Worm (Caenorhabditis elegans) whole organism, young adult: ENCODE results near the gene tsn-1.

Experiments
- C17E4.6 ChIP-seq: fragments of 200-800 bp; sonication (Bioruptor generic); IDR thresholded peaks from 2 replicates; pipeline ENCODE4 v1.3.6; 2022; ENCODE audit warnings: missing genetic modification reagents, missing genetic modification characterization, missing compliant biosample characterization
- D2030.7 ChIP-seq: fragments of 200-800 bp; sonication (Bioruptor generic); IDR thresholded peaks from 2 replicates; pipeline ENCODE4 v1.3.6; 2022; ENCODE audit warnings: missing genetic modification reagents, missing genetic modification characterization, missing compliant biosample characterization
- F23B12.7 ChIP-seq: sonication (generic microtip); optimal IDR thresholded peaks from 2 replicates; lab custom pipeline; 2017; ENCODE audit warnings: missing genetic modification characterization, mild to moderate bottlenecking, missing compliant biosample characterization, antibody characterized with exemption, moderate library complexity; ENCODE audit not compliant: insufficient read depth
- F39B2.1 ChIP-seq: fragments of 200-800 bp; sonication (Bioruptor generic); IDR thresholded peaks from 2 replicates; pipeline ENCODE4 v1.3.6; 2022; ENCODE audit warnings: missing genetic modification reagents, missing genetic modification characterization, missing compliant biosample characterization
- F49E8.2 ChIP-seq: sonication (generic microtip); optimal IDR thresholded peaks from 3 replicates; lab custom pipeline; 2017; ENCODE audit warnings: missing genetic modification characterization, mild to moderate bottlenecking, missing compliant biosample characterization, antibody characterized with exemption, moderate library complexity; ENCODE audit not compliant: insufficient read depth
- F55B11.4 ChIP-seq: sonication (generic microtip); optimal IDR thresholded peaks from 2 replicates; lab custom pipeline; 2016; ENCODE audit warnings: missing compliant biosample characterization, missing genetic modification characterization, borderline replicate concordance; ENCODE audit not compliant: insufficient read depth
- F57A8.1 ChIP-seq: fragments of 200-800 bp; sonication (Bioruptor generic); optimal IDR thresholded peaks from 2 replicates; lab custom pipeline; 2018; ENCODE audit warnings: mild to moderate bottlenecking, missing genetic modification characterization, moderate library complexity, missing compliant biosample characterization
- F57C9.4 ChIP-seq: sonication (generic microtip); optimal IDR thresholded peaks from 2 replicates; lab custom pipeline; 2017; ENCODE audit warnings: mild to moderate bottlenecking, missing genetic modification characterization, missing compliant biosample characterization
- K12H6.12 ChIP-seq: fragments of 200-800 bp; sonication (Bioruptor generic); optimal IDR thresholded peaks from 2 replicates; lab custom pipeline; 2018; ENCODE audit warnings: mild to moderate bottlenecking, missing genetic modification characterization, missing compliant biosample characterization
- Y53F4B.3 ChIP-seq: fragments of 200-800 bp; sonication (Bioruptor generic); IDR thresholded peaks from 2 replicates; pipeline ENCODE4 v1.3.6; 2022; ENCODE audit warnings: missing genetic modification reagents, missing genetic modification characterization, missing compliant biosample characterization
- Y79H2A.3 ChIP-seq: fragments of 200-800 bp; sonication (Bioruptor generic); conservative IDR thresholded peaks from 2 replicates; pipeline ENCODE4 v1.3.6; 2022; ENCODE audit warnings: missing genetic modification reagents, missing genetic modification characterization, missing compliant biosample characterization
- aptf-2 ChIP-seq: fragments of 200-800 bp; sonication (Bioruptor generic); conservative IDR thresholded peaks from 2 replicates; pipeline ENCODE4 v1.3.6; 2022; ENCODE audit warnings: missing genetic modification reagents, missing genetic modification characterization, missing compliant biosample characterization
- aptf-3 ChIP-seq: fragments of 200-800 bp; sonication (Bioruptor generic); IDR thresholded peaks from 2 replicates; pipeline ENCODE4 v1.3.6; 2022; ENCODE audit warnings: missing genetic modification characterization, missing compliant biosample characterization
- atf-7 ChIP-seq: sonication (generic microtip); optimal IDR thresholded peaks from 2 replicates; lab custom pipeline; 2017; ENCODE audit warnings: mild to moderate bottlenecking, missing genetic modification characterization, missing compliant biosample characterization
- attf-3 ChIP-seq: fragments of 200-800 bp; sonication (Bioruptor generic); conservative IDR thresholded peaks from 2 replicates; pipeline ENCODE4 v1.3.6; 2022; ENCODE audit warnings: missing genetic modification reagents, missing genetic modification characterization, missing compliant biosample characterization
- attf-5 ChIP-seq: fragments of 200-800 bp; sonication (Bioruptor generic); optimal IDR thresholded peaks from 2 replicates; lab custom pipeline; 2018; ENCODE audit warnings: mild to moderate bottlenecking, missing genetic modification characterization, missing compliant biosample characterization
- attf-6 ChIP-seq: fragments of 200-800 bp; sonication (Bioruptor generic); IDR thresholded peaks from 2 replicates; pipeline ENCODE4 v1.3.6; 2022; ENCODE audit warnings: missing genetic modification reagents, missing genetic modification characterization, missing compliant biosample characterization
- bed-1 ChIP-seq: fragments of 200-800 bp; sonication (Bioruptor generic); IDR thresholded peaks from 2 replicates; pipeline ENCODE4 v1.3.6; 2022; ENCODE audit warnings: missing genetic modification reagents, missing genetic modification characterization, missing compliant biosample characterization
- ccch-3 ChIP-seq: fragments of 200-800 bp; sonication (Bioruptor generic); optimal IDR thresholded peaks from 2 replicates; lab custom pipeline; 2018; ENCODE audit warnings: mild to moderate bottlenecking, missing genetic modification characterization, missing compliant biosample characterization
- cebp-2 ChIP-seq: fragments of 200-800 bp; sonication (Bioruptor generic); IDR thresholded peaks from 2 replicates; pipeline ENCODE4 v1.3.6; 2022; ENCODE audit warnings: missing genetic modification characterization, missing compliant biosample characterization
- ceh-27 ChIP-seq: fragments of 200-800 bp; sonication (Bioruptor generic); optimal IDR thresholded peaks from 2 replicates; lab custom pipeline; 2018; ENCODE audit warnings: mild to moderate bottlenecking, missing genetic modification characterization, moderate library complexity, missing compliant biosample characterization
- chd-7 ChIP-seq: sonication (generic microtip); optimal IDR thresholded peaks from 2 replicates; lab custom pipeline; 2016; ENCODE audit warnings: mild to moderate bottlenecking, missing genetic modification characterization, moderate library complexity, missing compliant biosample characterization
- egl-18 ChIP-seq: fragments of 200-800 bp; sonication (Bioruptor generic); IDR thresholded peaks from 2 replicates; pipeline ENCODE4 v1.3.6; 2022; ENCODE audit warnings: missing genetic modification reagents, missing genetic modification characterization, missing compliant biosample characterization
- ekl-4 ChIP-seq: fragments of 200-800 bp; sonication (Bioruptor generic); IDR thresholded peaks from 2 replicates; pipeline ENCODE4 v1.3.6; 2022; ENCODE audit warnings: missing genetic modification reagents, missing genetic modification characterization, missing compliant biosample characterization
- ets-4 ChIP-seq: fragments of 200-800 bp; sonication (Bioruptor generic); optimal IDR thresholded peaks from 2 replicates; lab custom pipeline; 2018; ENCODE audit warnings: mild to moderate bottlenecking, missing genetic modification characterization, missing compliant biosample characterization
- fkh-3 ChIP-seq: sonication (generic microtip); optimal IDR thresholded peaks from 2 replicates; lab custom pipeline; 2016; ENCODE audit warnings: mild to moderate bottlenecking, missing genetic modification characterization, missing compliant biosample characterization
- hmg-1.2 ChIP-seq: fragments of 200-800 bp; sonication (Bioruptor generic); IDR thresholded peaks from 2 replicates; pipeline ENCODE4 v1.3.6; 2022; ENCODE audit warnings: missing genetic modification reagents, missing genetic modification characterization, missing compliant biosample characterization
- hrde-1 ChIP-seq: sonication (generic microtip); optimal IDR thresholded peaks from 2 replicates; lab custom pipeline; 2016; ENCODE audit warnings: missing genetic modification characterization, mild to moderate bottlenecking, missing compliant biosample characterization, moderate library complexity, missing genotype, missing genetic modification reagents, borderline replicate concordance
- let-526 ChIP-seq: fragments of 200-800 bp; sonication (Bioruptor generic); IDR thresholded peaks from 2 replicates; pipeline ENCODE4 v1.3.6; 2022; ENCODE audit warnings: missing genetic modification reagents, missing genetic modification characterization, missing compliant biosample characterization
- lsy-27 ChIP-seq: sonication (generic microtip); optimal IDR thresholded peaks from 2 replicates; lab custom pipeline; 2017; ENCODE audit warnings: missing genetic modification characterization, mild to moderate bottlenecking, missing compliant biosample characterization, antibody characterized with exemption, missing genotype, borderline replicate concordance; ENCODE audit not compliant: insufficient read depth
- madf-3 ChIP-seq: fragments of 200-800 bp; sonication (Bioruptor generic); IDR thresholded peaks from 2 replicates; pipeline ENCODE4 v1.3.6; 2022; ENCODE audit warnings: missing genetic modification reagents, missing genetic modification characterization, missing compliant biosample characterization
- mel-28 ChIP-seq: sonication (generic microtip); optimal IDR thresholded peaks from 2 replicates; lab custom pipeline; 2016; ENCODE audit warnings: borderline replicate concordance, mild to moderate bottlenecking, missing genetic modification characterization, missing compliant biosample characterization
- mxl-1 ChIP-seq: sonication (generic microtip); optimal IDR thresholded peaks from 2 replicates; lab custom pipeline; 2016; ENCODE audit warnings: missing genetic modification characterization, missing compliant biosample characterization
- nhr-80 ChIP-seq: sonication (generic microtip); optimal IDR thresholded peaks from 2 replicates; lab custom pipeline; 2016; ENCODE audit warnings: missing genetic modification characterization, missing compliant biosample characterization
- nhr-90 ChIP-seq: sonication (generic microtip); optimal IDR thresholded peaks from 2 replicates; lab custom pipeline; 2016; ENCODE audit warnings: missing genotype, mild to moderate bottlenecking, missing genetic modification characterization, missing compliant biosample characterization
- rec-8 ChIP-seq, 2 experiments: sonication (generic microtip); optimal IDR thresholded peaks; 2 replicates each; lab custom pipeline; 2016; ENCODE audit warnings: mild to moderate bottlenecking in 2 of 2, missing genetic modification characterization in 2 of 2, missing genetic modification reagents in 2 of 2, missing genotype in 2 of 2, missing biosample characterization in 1 of 2, missing compliant biosample characterization in 1 of 2, moderate library complexity in 1 of 2
- snpc-3.4 ChIP-seq: sonication (generic microtip); optimal IDR thresholded peaks from 2 replicates; lab custom pipeline; 2017; ENCODE audit warnings: missing genetic modification characterization, mild to moderate bottlenecking, missing compliant biosample characterization, antibody characterized with exemption, moderate library complexity, missing genotype, missing genetic modification reagents
- unc-130 ChIP-seq: sonication (generic microtip); optimal IDR thresholded peaks from 2 replicates; lab custom pipeline; 2016; ENCODE audit warnings: missing genetic modification reagents, missing genetic modification characterization, missing compliant biosample characterization
- zim-3 ChIP-seq: sonication (generic microtip); optimal IDR thresholded peaks from 2 replicates; lab custom pipeline; 2017; ENCODE audit warnings: mild to moderate bottlenecking, missing genetic modification characterization, moderate library complexity, missing compliant biosample characterization
- ztf-28 ChIP-seq: fragments of 200-800 bp; sonication (Bioruptor generic); IDR thresholded peaks from 2 replicates; pipeline ENCODE4 v1.3.6; 2022; ENCODE audit warnings: missing genetic modification reagents, missing genetic modification characterization, missing compliant biosample characterization

tsn-1 gene

ce11 chrII:4686941-4687340 is 19.7 kb upstream of the tsn-1 start, which contains the start of gene sre-39:
sre-39 (plus strand) TSS chrII:4687241.
- TF ChIP-seq C17E4.6 (GFP tag; lab: Robert Waterston, UW) (no peak), attf-5 (GFP tag; lab: Kevin White, UChicago) (no peak), madf-3 (GFP tag; lab: Robert Waterston, UW) (no peak), Y79H2A.3 (GFP tag; lab: Robert Waterston, UW) (no peak), ccch-3 (GFP tag; lab: Kevin White, UChicago) (no peak), F23B12.7 (tag; lab: Kevin White, UChicago) (no peak), rec-8 (tag; optimal IDR thresholded peaks at IDR 0.05; lab: Kevin White, UChicago) (no peak), aptf-3 (GFP tag; lab: Robert Waterston, UW) (no peak), cebp-2 (GFP tag; lab: Robert Waterston, UW) (no peak), attf-6 (GFP tag; lab: Robert Waterston, UW) (no peak), hrde-1 (no peak), lsy-27 (tag; lab: Kevin White, UChicago) (no peak), egl-18 (GFP tag; lab: Robert Waterston, UW) (no peak), zim-3 (tag; lab: Kevin White, UChicago) (no peak), nhr-90 (no peak), F49E8.2 (tag; lab: Kevin White, UChicago) (no peak), chd-7 (tag; lab: Kevin White, UChicago) (no peak), unc-130 (GFP tag; lab: Kevin White, UChicago) (no peak)

ce11 chrII:4689477-4689876 is 17.1 kb upstream of the tsn-1 start, which contains the start of gene F10G7.12:
F10G7.12 (plus strand) TSS chrII:4689777.
- TF ChIP-seq ekl-4 (GFP tag; lab: Robert Waterston, UW), result no peak
- TF ChIP-seq K12H6.12 (tag; lab: Kevin White, UChicago), result no peak
- TF ChIP-seq mxl-1, result no peak

ce11 chrII:4693129-4693528 is 13.5 kb upstream of the tsn-1 start, which contains the start of gene F10G7.5:
F10G7.5 (plus strand) TSS chrII:4693414.
- no peak for TF ChIP-seq ets-4 (GFP tag; lab: Kevin White, UChicago)
- TF ChIP-seq let-526 (GFP tag; lab: Robert Waterston, UW), result no peak
- TF ChIP-seq F39B2.1 (GFP tag; lab: Robert Waterston, UW), result no peak
- TF ChIP-seq Y53F4B.3 (GFP tag; lab: Robert Waterston, UW), result no peak
- TF ChIP-seq mel-28 (tag; lab: Kevin White, UChicago), result no peak
- no peak for TF ChIP-seq atf-7 (tag; lab: Kevin White, UChicago)
- no peak for TF ChIP-seq bed-1
- no peak for TF ChIP-seq unc-130 (GFP tag; lab: Kevin White, UChicago)
- peak; percentile 4 for TF ChIP-seq attf-5 (GFP tag; lab: Kevin White, UChicago)
- no peak for TF ChIP-seq egl-18 (GFP tag; lab: Robert Waterston, UW)
- no peak for TF ChIP-seq ceh-27 (GFP tag; lab: Kevin White, UChicago)
- no peak for TF ChIP-seq F57A8.1 (GFP tag; lab: Kevin White, UChicago)
- TF ChIP-seq aptf-2, result no peak
- no peak for TF ChIP-seq attf-3 (GFP tag; lab: Robert Waterston, UW)
- TF ChIP-seq D2030.7, result no peak
- no peak for TF ChIP-seq ztf-28 (GFP tag; lab: Robert Waterston, UW)
- TF ChIP-seq hmg-1.2 (GFP tag; lab: Robert Waterston, UW), result peak; percentile 93
- TF ChIP-seq nhr-80 (tag; lab: Kevin White, UChicago), result peak; percentile 1
- no peak for TF ChIP-seq F57C9.4 (tag; lab: Kevin White, UChicago)
- TF ChIP-seq fkh-3 (tag; lab: Kevin White, UChicago), result no peak
- TF ChIP-seq snpc-3.4 (tag; lab: Kevin White, UChicago), result no peak
- no peak for TF ChIP-seq lsy-27 (tag; lab: Kevin White, UChicago)
- TF ChIP-seq F55B11.4 (tag; lab: Kevin White, UChicago), result no peak
- TF ChIP-seq, all 124 proteins: peak for 3
